Fruit fly (Drosophila melanogaster) whole organism, embryonic: ENCODE measurements around the gene CG5910.

ENCODE experiments used
- B-H1 ChIP-seq: fragments of 200-800 bp; sonication (Bioruptor generic); IDR thresholded peaks from 3 replicates; pipeline ENCODE4 v1.3.6; 2022; ENCODE audit warnings: missing biosample characterization, missing genetic modification characterization
- B-H2 ChIP-seq: fragments of 200-800 bp; sonication (Bioruptor generic); optimal IDR thresholded peaks from 2 replicates; lab custom pipeline; 2018; ENCODE audit warnings: missing biosample characterization, mild to moderate bottlenecking, missing genetic modification characterization
- BtbVII ChIP-seq: fragments of 200-800 bp; sonication (Bioruptor generic); optimal IDR thresholded peaks from 3 replicates; lab custom pipeline; 2017; ENCODE audit warnings: missing biosample characterization, mild to moderate bottlenecking, missing genetic modification characterization
- CG10462 ChIP-seq: fragments of 200-800 bp; sonication (Bioruptor generic); optimal IDR thresholded peaks from 2 replicates; lab custom pipeline; 2016; ENCODE audit warnings: missing biosample characterization, missing genetic modification characterization
- CG13123 ChIP-seq: fragments of 200-800 bp; sonication (Bioruptor generic); optimal IDR thresholded peaks from 2 replicates; lab custom pipeline; 2016; ENCODE audit warnings: missing biosample characterization, missing genetic modification characterization
- CG13287 ChIP-seq: fragments of 200-800 bp; sonication (Bioruptor generic); IDR thresholded peaks from 2 replicates; pipeline ENCODE4 v1.3.6; 2022; ENCODE audit warnings: missing biosample characterization, missing genetic modification characterization; ENCODE audit not compliant: partially characterized antibody
- CG13624 ChIP-seq: fragments of 200-800 bp; sonication (Bioruptor generic); optimal IDR thresholded peaks from 2 replicates; lab custom pipeline; 2016; ENCODE audit warnings: missing biosample characterization, missing genetic modification characterization
- CG15601 ChIP-seq: fragments of 200-800 bp; sonication (Bioruptor generic); optimal IDR thresholded peaks from 3 replicates; lab custom pipeline; 2019; ENCODE audit warnings: missing biosample characterization, mild to moderate bottlenecking, missing genetic modification characterization, moderate library complexity
- CG1603 ChIP-seq: fragments of 200-800 bp; sonication (Bioruptor generic); optimal IDR thresholded peaks from 2 replicates; lab custom pipeline; 2019; ENCODE audit warnings: missing biosample characterization, mild to moderate bottlenecking, missing genetic modification characterization, moderate library complexity
- CG17328 ChIP-seq: fragments of 200-800 bp; sonication (Bioruptor generic); IDR thresholded peaks from 2 replicates; pipeline ENCODE4 v1.3.6; 2022; ENCODE audit warnings: missing biosample characterization, missing genetic modification characterization
- CG17385 ChIP-seq: fragments of 200-800 bp; sonication (Bioruptor generic); optimal IDR thresholded peaks from 3 replicates; lab custom pipeline; 2018; ENCODE audit warnings: missing biosample characterization, mild to moderate bottlenecking, missing genetic modification characterization
- CG17829 ChIP-seq: fragments of 200-800 bp; optimal IDR thresholded peaks from 2 replicates; lab custom pipeline; 2019; ENCODE audit warnings: missing biosample characterization, mild to moderate bottlenecking, missing genetic modification characterization, moderate library complexity
- CG30020 ChIP-seq: fragments of 200-800 bp; optimal IDR thresholded peaks from 2 replicates; lab custom pipeline; 2019; ENCODE audit warnings: missing biosample characterization, mild to moderate bottlenecking, missing genetic modification characterization, moderate library complexity
- CG3163 ChIP-seq: fragments of 200-800 bp; sonication (Bioruptor generic); optimal IDR thresholded peaks from 3 replicates; lab custom pipeline; 2016; ENCODE audit warnings: missing biosample characterization, missing genetic modification characterization
- CG7357 ChIP-seq: fragments of 200-800 bp; sonication (Bioruptor generic); IDR thresholded peaks from 3 replicates; pipeline ENCODE4 v1.3.6; 2022; ENCODE audit warnings: missing biosample characterization, missing genetic modification characterization
- CG7372 ChIP-seq: fragments of 200-800 bp; sonication (Bioruptor generic); IDR thresholded peaks from 2 replicates; pipeline ENCODE4 v1.3.6; 2022; ENCODE audit warnings: missing biosample characterization, missing genetic modification characterization
- CG8281 ChIP-seq: fragments of 200-800 bp; sonication (Bioruptor generic); optimal IDR thresholded peaks from 2 replicates; lab custom pipeline; 2018; ENCODE audit warnings: missing biosample characterization, mild to moderate bottlenecking, missing genetic modification characterization, moderate library complexity
- CG8290 ChIP-seq, 3 experiments: fragments of 200-800 bp; sonication (Bioruptor generic); optimal IDR thresholded peaks; 2 replicates each; lab custom pipeline; 2016 to 2019; ENCODE audit warnings: missing biosample characterization in 3 of 3, missing genetic modification characterization in 3 of 3, mild to moderate bottlenecking in 2 of 3, moderate library complexity in 1 of 3
- CkIIα-i1 ChIP-seq: fragments of 200-800 bp; sonication (Bioruptor generic); IDR thresholded peaks from 2 replicates; pipeline ENCODE4 v1.3.6; 2022; ENCODE audit warnings: missing biosample characterization, missing genetic modification characterization
- HLH4C ChIP-seq: fragments of 200-800 bp; sonication (Bioruptor generic); IDR thresholded peaks from 3 replicates; pipeline ENCODE4 v1.3.6; 2022; ENCODE audit warnings: missing biosample characterization, missing genetic modification characterization; ENCODE audit not compliant: partially characterized antibody
- HmgZ ChIP-seq: fragments of 200-800 bp; sonication (Bioruptor generic); optimal IDR thresholded peaks from 2 replicates; lab custom pipeline; 2018; ENCODE audit warnings: missing biosample characterization, mild to moderate bottlenecking, missing genetic modification characterization
- Hr39 ChIP-seq: fragments of >200 bp; optimal IDR thresholded peaks from 2 replicates; lab custom pipeline; 2017
- Lhr ChIP-seq: fragments of 200-800 bp; sonication (Bioruptor generic); optimal IDR thresholded peaks from 3 replicates; lab custom pipeline; 2017; ENCODE audit warnings: mild to moderate bottlenecking, missing biosample characterization, missing genetic modification reagents, missing genetic modification characterization
- Mad ChIP-seq: fragments of 200-800 bp; sonication (Bioruptor generic); optimal IDR thresholded peaks from 2 replicates; lab custom pipeline; 2016; ENCODE audit warnings: missing biosample characterization, missing genetic modification characterization
- Mes4 ChIP-seq: fragments of 200-800 bp; sonication (Bioruptor generic); optimal IDR thresholded peaks from 2 replicates; lab custom pipeline; 2016; ENCODE audit warnings: missing biosample characterization, missing genetic modification characterization
- Pdp1 ChIP-seq, 2 experiments: fragments of 200-800 bp; sonication (Bioruptor generic); optimal IDR thresholded peaks; 3 replicates each; lab custom pipeline; 2016; ENCODE audit warnings: missing biosample characterization in 2 of 2, missing genetic modification characterization in 2 of 2, mild to moderate bottlenecking in 1 of 2, moderate library complexity in 1 of 2
- Sry-δ ChIP-seq: fragments of 200-800 bp; sonication (Bioruptor generic); optimal IDR thresholded peaks from 2 replicates; lab custom pipeline; 2016; ENCODE audit warnings: missing biosample characterization, missing genetic modification characterization
- ab ChIP-seq: fragments of 200-800 bp; sonication (Bioruptor generic); optimal IDR thresholded peaks from 2 replicates; lab custom pipeline; 2016; ENCODE audit warnings: missing biosample characterization, missing genetic modification characterization
- abd-A ChIP-seq: fragments of 200-800 bp; sonication (Bioruptor generic); optimal IDR thresholded peaks from 3 replicates; lab custom pipeline; 2019; ENCODE audit warnings: missing biosample characterization, mild to moderate bottlenecking, missing genetic modification characterization, moderate library complexity
- al ChIP-seq: fragments of 200-800 bp; sonication (Bioruptor generic); IDR thresholded peaks from 2 replicates; pipeline ENCODE4 v1.3.6; 2022; ENCODE audit warnings: missing biosample characterization, missing genetic modification characterization
- ash1 ChIP-seq: fragments of 200-800 bp; sonication (Bioruptor generic); optimal IDR thresholded peaks from 2 replicates; lab custom pipeline; 2018; ENCODE audit warnings: missing biosample characterization, mild to moderate bottlenecking, missing genetic modification characterization
- bowl ChIP-seq: fragments of 200-800 bp; sonication (Bioruptor generic); IDR thresholded peaks from 2 replicates; pipeline ENCODE4 v1.3.6; 2022; ENCODE audit warnings: missing biosample characterization, missing genetic modification characterization
- cas ChIP-seq: fragments of 200-800 bp; sonication (Bioruptor generic); IDR thresholded peaks from 2 replicates; pipeline ENCODE4 v1.3.6; 2022; ENCODE audit warnings: missing biosample characterization, missing genetic modification characterization
- dan ChIP-seq: fragments of 200-800 bp; sonication (Bioruptor generic); IDR thresholded peaks from 2 replicates; pipeline ENCODE4 v1.3.6; 2022; ENCODE audit warnings: missing biosample characterization, missing genetic modification characterization
- dimm ChIP-seq: fragments of 200-800 bp; sonication (Bioruptor generic); IDR thresholded peaks from 2 replicates; pipeline ENCODE4 v1.3.6; 2022; ENCODE audit warnings: missing biosample characterization, missing genetic modification characterization
- dm ChIP-seq: fragments of 200-800 bp; sonication (Bioruptor generic); optimal IDR thresholded peaks from 3 replicates; lab custom pipeline; 2016; ENCODE audit warnings: missing biosample characterization, missing genetic modification characterization
- emc ChIP-seq: fragments of 200-800 bp; sonication (Bioruptor generic); optimal IDR thresholded peaks from 2 replicates; lab custom pipeline; 2016; ENCODE audit warnings: missing biosample characterization, missing genetic modification characterization
- exex ChIP-seq: fragments of 200-800 bp; sonication (Bioruptor generic); optimal IDR thresholded peaks from 4 replicates; lab custom pipeline; 2018; ENCODE audit warnings: missing biosample characterization, mild to moderate bottlenecking, missing genetic modification characterization, moderate library complexity
- kah ChIP-seq: fragments of 200-800 bp; sonication (Bioruptor generic); optimal IDR thresholded peaks from 2 replicates; lab custom pipeline; 2018; ENCODE audit warnings: missing biosample characterization, mild to moderate bottlenecking, missing genetic modification characterization
- mam ChIP-seq: fragments of 200-800 bp; sonication (Bioruptor generic); optimal IDR thresholded peaks from 3 replicates; lab custom pipeline; 2016; ENCODE audit warnings: missing biosample characterization, missing genetic modification characterization
- onecut ChIP-seq: fragments of 200-800 bp; sonication (Bioruptor generic); IDR thresholded peaks from 2 replicates; pipeline ENCODE4 v1.3.6; 2022; ENCODE audit warnings: missing biosample characterization, missing genetic modification characterization
- pfk ChIP-seq: fragments of 200-800 bp; sonication (Bioruptor generic); optimal IDR thresholded peaks from 2 replicates; lab custom pipeline; 2018; ENCODE audit warnings: missing biosample characterization, mild to moderate bottlenecking, missing genetic modification characterization, moderate library complexity
- rib ChIP-seq: fragments of 200-800 bp; sonication (Bioruptor generic); IDR thresholded peaks from 2 replicates; pipeline ENCODE4 v1.3.6; 2022; ENCODE audit warnings: missing biosample characterization, missing genetic modification characterization
- slbo ChIP-seq: fragments of 200-800 bp; sonication (Bioruptor generic); IDR thresholded peaks from 2 replicates; pipeline ENCODE4 v1.3.6; 2022; ENCODE audit warnings: missing biosample characterization, missing genetic modification characterization
- tna ChIP-seq: fragments of 200-800 bp; sonication (Bioruptor generic); IDR thresholded peaks from 2 replicates; pipeline ENCODE4 v1.3.6; 2022; ENCODE audit warnings: missing biosample characterization, missing genetic modification characterization; ENCODE audit not compliant: partially characterized antibody
- trem ChIP-seq: fragments of 200-800 bp; optimal IDR thresholded peaks from 3 replicates; lab custom pipeline; 2019; ENCODE audit warnings: missing biosample characterization, mild to moderate bottlenecking, missing genetic modification characterization, moderate library complexity
- twi ChIP-seq: fragments of 200-800 bp; optimal IDR thresholded peaks from 2 replicates; lab custom pipeline; 2019; ENCODE audit warnings: missing biosample characterization, mild to moderate bottlenecking, missing genetic modification characterization, moderate library complexity
- wor ChIP-seq: fragments of 200-800 bp; sonication (Bioruptor generic); IDR thresholded peaks from 2 replicates; pipeline ENCODE4 v1.3.6; 2022; ENCODE audit warnings: missing biosample characterization, missing genetic modification characterization
- yki ChIP-seq: fragments of >200 bp; optimal IDR thresholded peaks from 3 replicates; lab custom pipeline; 2018
- zf30C ChIP-seq: fragments of 200-800 bp; sonication (Bioruptor generic); optimal IDR thresholded peaks from 3 replicates; lab custom pipeline; 2018; ENCODE audit warnings: missing biosample characterization, mild to moderate bottlenecking, missing genetic modification characterization

The CG5910 gene

DNA sequence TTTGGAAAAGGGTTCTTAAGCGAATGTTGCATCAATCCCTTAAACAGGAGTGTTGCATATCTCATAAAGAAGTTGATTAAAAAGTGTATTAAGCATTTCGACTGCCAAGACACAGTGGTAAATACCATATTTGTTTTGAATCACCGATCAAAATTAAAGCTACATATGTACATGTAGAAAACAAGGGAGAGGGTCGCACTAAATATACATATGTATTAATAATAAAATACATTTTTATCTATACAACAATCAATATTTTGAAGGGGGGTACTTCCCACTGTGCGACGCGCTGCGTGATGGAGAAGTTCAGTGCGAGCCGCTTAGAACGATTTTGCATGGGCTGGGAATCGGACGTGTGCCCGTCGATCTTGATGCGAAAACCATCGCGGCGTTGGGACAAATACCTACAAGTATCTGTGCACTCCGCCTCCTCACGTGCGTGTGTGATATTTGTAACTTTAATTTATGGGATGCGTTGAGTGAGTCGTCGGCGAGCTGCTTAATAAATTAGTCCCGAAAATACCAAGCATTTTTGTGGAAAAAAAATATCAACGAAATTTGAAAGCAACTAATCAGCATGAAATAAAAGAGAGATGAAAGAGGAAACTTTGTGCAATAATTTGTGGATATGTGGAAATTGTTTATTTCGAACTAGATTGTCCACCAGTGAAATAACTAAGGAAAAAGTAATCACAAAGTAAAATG is 2.7 kb downstream of the CG5910 start (continued):
- TF ChIP-seq CG30020: peak; percentile 3
- peak; percentile 44 for TF ChIP-seq mam (GFP tag; lab: Kevin White, UChicago)
- TF ChIP-seq emc (GFP tag; lab: Kevin White, UChicago): no peak
- peak; percentile 85 for TF ChIP-seq CG17829 (tag; lab: Kevin White, UChicago)
- TF ChIP-seq CG3163 (GFP tag; lab: Kevin White, UChicago): no peak
- no peak for TF ChIP-seq pfk (GFP tag; lab: Kevin White, UChicago)
- TF ChIP-seq CG17385: peak; percentile 83
- TF ChIP-seq B-H1 (GFP tag; lab: Robert Waterston, UW): peak; percentile 88
- TF ChIP-seq dimm (GFP tag; lab: Robert Waterston, UW): peak; percentile 66; the same call in 1 of the 2 replicates
- no peak for TF ChIP-seq ash1
- TF ChIP-seq CG13123 (GFP tag; lab: Kevin White, UChicago): peak; percentile 57
- TF ChIP-seq trem (tag; lab: Kevin White, UChicago): peak; percentile 71
- TF ChIP-seq B-H2 (GFP tag; lab: Kevin White, UChicago): no peak
- TF ChIP-seq HmgZ (tag; lab: Kevin White, UChicago): peak; percentile 74
- peak; percentile 89 for TF ChIP-seq slbo (GFP tag; lab: Robert Waterston, UW)
- peak; percentile 62 for TF ChIP-seq CG15601
- peak; percentile 13 to 49 for TF ChIP-seq Pdp1 (GFP tag; optimal IDR thresholded peaks at IDR 0.05; lab: Kevin White, UChicago)
- TF ChIP-seq CG7357 (GFP tag; lab: Robert Waterston, UW): peak; percentile 80; the same call in 2 of the 3 replicates
- no peak for TF ChIP-seq ab (GFP tag; lab: Kevin White, UChicago)
- 0 out of 2 replicates have a peak, but pooled peaks have one; percentile 23 for TF ChIP-seq CkIIα-i1 (GFP tag; lab: Robert Waterston, UW)
- peak; percentile 54 for TF ChIP-seq Mad (GFP tag; lab: Kevin White, UChicago)
- TF ChIP-seq onecut: peak; percentile 75
- TF ChIP-seq dm (GFP tag; lab: Kevin White, UChicago): no peak
- no peak for TF ChIP-seq Sry-δ (GFP tag; lab: Kevin White, UChicago)
- TF ChIP-seq CG8281: peak; percentile 57
- peak; percentile 81 for TF ChIP-seq wor (GFP tag; lab: Robert Waterston, UW)
- TF ChIP-seq CG17328 (GFP tag; lab: Robert Waterston, UW): peak; percentile 94
- TF ChIP-seq CG7372 (GFP tag; lab: Robert Waterston, UW): peak; percentile 87
- TF ChIP-seq al (GFP tag; lab: Robert Waterston, UW): peak; percentile 84
- peak; percentile 48 for TF ChIP-seq CG8290 (GFP tag; optimal IDR thresholded peaks at IDR 0.05; lab: Kevin White, UChicago)
- TF ChIP-seq CG8290 (tag; optimal IDR thresholded peaks at IDR 0.05; lab: Kevin White, UChicago): peak; percentile 0 to 82
- TF ChIP-seq bowl (GFP tag; lab: Robert Waterston, UW): peak; percentile 84
- no peak for TF ChIP-seq abd-A (tag; lab: Kevin White, UChicago)
- TF ChIP-seq yki: no peak
- TF ChIP-seq Lhr (GFP tag; lab: Kevin White, UChicago): peak; percentile 51
- TF ChIP-seq dan: 0 out of 2 replicates have a peak, but pooled peaks have one; percentile 42
- peak; percentile 54 for TF ChIP-seq CG10462 (GFP tag; lab: Kevin White, UChicago)
- peak; percentile 90 for TF ChIP-seq CG1603 (tag; lab: Kevin White, UChicago)
- no peak for TF ChIP-seq Hr39
- peak; percentile 80; the same call in 1 of the 2 replicates for TF ChIP-seq rib (GFP tag; lab: Robert Waterston, UW)
- peak; percentile 58 for TF ChIP-seq kah (GFP tag; lab: Kevin White, UChicago)
- TF ChIP-seq CG13287: peak; percentile 35; the same call in 1 of the 2 replicates
- TF ChIP-seq twi (tag; lab: Kevin White, UChicago): peak; percentile 51
- peak; percentile 16 for TF ChIP-seq CG13624 (GFP tag; lab: Kevin White, UChicago)
- peak; percentile 15 for TF ChIP-seq Mes4 (GFP tag; lab: Kevin White, UChicago)
- peak; percentile 17 for TF ChIP-seq exex (tag; lab: Kevin White, UChicago)
- no peak for TF ChIP-seq zf30C (GFP tag; lab: Kevin White, UChicago)
- TF ChIP-seq tna (GFP tag; lab: Robert Waterston, UW): 0 out of 2 replicates have a peak, but pooled peaks have one; percentile 27
- TF ChIP-seq BtbVII (GFP tag; lab: Kevin White, UChicago): peak; percentile 84
- TF ChIP-seq HLH4C: peak; percentile 45; the same call in 1 of the 3 replicates
- peak; percentile 73 for TF ChIP-seq cas
